Fruit fly (Drosophila melanogaster): ENCODE results near the gene Rcd4.

- TF ChIP-seq Dad (GFP tag; optimal IDR thresholded peaks at IDR 0.05): no peak
- no peak for TF ChIP-seq CG18476 (GFP tag; optimal IDR thresholded peaks at IDR 0.05)
- TF ChIP-seq lov (optimal IDR thresholded peaks at IDR 0.05): no peak
- TF ChIP-seq lov (GFP tag; IDR thresholded peaks at IDR 0.05): no peak
- TF ChIP-seq pho (GFP tag; optimal IDR thresholded peaks at IDR 0.05): no peak
- no peak for TF ChIP-seq NC2α (GFP tag; optimal IDR thresholded peaks at IDR 0.05)
- no peak for TF ChIP-seq unc-4 (GFP tag; IDR thresholded peaks at IDR 0.05; ENCODE audit: partially characterized antibody)
- no peak for TF ChIP-seq CrebB (tag; optimal IDR thresholded peaks at IDR 0.05)
- no peak for TF ChIP-seq odd (GFP tag; optimal IDR thresholded peaks at IDR 0.05)
These were observed 34.9 kb downstream of the Rcd4 start for dm6 chr2L:8417562-8417961.

All from whole organism, embryonic.